Fruit fly (Drosophila melanogaster) whole organism, embryonic: ENCODE results near the gene CG11307.

Experiments
- ATbp ChIP-seq: fragments of 200-800 bp; sonication (Bioruptor generic); optimal IDR thresholded peaks from 2 replicates; lab custom pipeline; 2017; ENCODE audit warnings: missing biosample characterization, mild to moderate bottlenecking, missing genetic modification characterization, missing genetic modification reagents
- Adf1 ChIP-seq: fragments of 200-800 bp; sonication (Bioruptor generic); IDR thresholded peaks from 2 replicates; pipeline ENCODE4 v1.3.6; 2022; ENCODE audit warnings: missing biosample characterization, missing genetic modification characterization
- Atf-2 ChIP-seq: fragments of 200-800 bp; sonication (Bioruptor generic); optimal IDR thresholded peaks from 2 replicates; lab custom pipeline; 2016; ENCODE audit warnings: missing biosample characterization, missing genetic modification characterization
- BEAF-32 ChIP-seq: fragments of 200-800 bp; sonication (Bioruptor generic); optimal IDR thresholded peaks from 3 replicates; lab custom pipeline; 2017; ENCODE audit warnings: missing biosample characterization, missing genetic modification characterization, mild to moderate bottlenecking, moderate library complexity, missing genetic modification reagents
- CG10209 ChIP-seq: fragments of 200-800 bp; sonication (Bioruptor generic); optimal IDR thresholded peaks from 3 replicates; lab custom pipeline; 2017; ENCODE audit warnings: missing biosample characterization, mild to moderate bottlenecking, missing genetic modification characterization, missing genetic modification reagents
- CG10321 ChIP-seq: fragments of 200-800 bp; sonication (Bioruptor generic); IDR thresholded peaks from 2 replicates; pipeline ENCODE4 v1.3.6; 2022; ENCODE audit warnings: missing biosample characterization, missing genetic modification characterization
- CG10959 ChIP-seq: fragments of 200-800 bp; sonication (Bioruptor generic); IDR thresholded peaks from 2 replicates; pipeline ENCODE4 v1.3.6; 2022; ENCODE audit warnings: missing biosample characterization, missing genetic modification characterization
- CG12236 ChIP-seq: fragments of 200-800 bp; sonication (Bioruptor generic); optimal IDR thresholded peaks from 2 replicates; lab custom pipeline; 2016; ENCODE audit warnings: missing biosample characterization, missing genetic modification characterization
- CG12659 ChIP-seq: fragments of 200-800 bp; sonication (Bioruptor generic); optimal IDR thresholded peaks from 3 replicates; lab custom pipeline; 2017; ENCODE audit warnings: mild to moderate bottlenecking, missing biosample characterization, missing genetic modification reagents, missing genetic modification characterization
- CG13624 ChIP-seq: fragments of 200-800 bp; sonication (Bioruptor generic); optimal IDR thresholded peaks from 2 replicates; lab custom pipeline; 2016; ENCODE audit warnings: missing biosample characterization, missing genetic modification characterization
- CG14050 ChIP-seq: fragments of 200-800 bp; sonication (Bioruptor generic); IDR thresholded peaks from 3 replicates; pipeline ENCODE4 v1.3.6; 2022; ENCODE audit warnings: missing biosample characterization, missing genetic modification characterization
- CG17829 ChIP-seq: fragments of 200-800 bp; optimal IDR thresholded peaks from 2 replicates; lab custom pipeline; 2019; ENCODE audit warnings: missing biosample characterization, mild to moderate bottlenecking, missing genetic modification characterization, moderate library complexity
- CG18262 ChIP-seq: fragments of 200-800 bp; optimal IDR thresholded peaks from 3 replicates; lab custom pipeline; 2019; ENCODE audit warnings: missing biosample characterization, mild to moderate bottlenecking, missing genetic modification characterization, moderate library complexity
- CG2712 ChIP-seq: fragments of 200-800 bp; optimal IDR thresholded peaks from 3 replicates; lab custom pipeline; 2019; ENCODE audit warnings: missing biosample characterization, mild to moderate bottlenecking, missing genetic modification characterization, moderate library complexity
- CG31365 ChIP-seq: fragments of 200-800 bp; sonication (Bioruptor generic); optimal IDR thresholded peaks from 2 replicates; lab custom pipeline; 2018; ENCODE audit warnings: missing biosample characterization, mild to moderate bottlenecking, missing genetic modification characterization
- CG34224 ChIP-seq: fragments of 200-800 bp; sonication (Bioruptor generic); IDR thresholded peaks from 3 replicates; pipeline ENCODE4 v1.3.6; 2022; ENCODE audit warnings: missing biosample characterization, missing genetic modification characterization; ENCODE audit not compliant: partially characterized antibody
- CG4360 ChIP-seq: fragments of 200-800 bp; sonication (Bioruptor generic); IDR thresholded peaks from 2 replicates; pipeline ENCODE4 v1.3.6; 2022; ENCODE audit warnings: missing biosample characterization, missing genetic modification characterization
- CG4404 ChIP-seq: fragments of 200-800 bp; sonication (Bioruptor generic); IDR thresholded peaks from 2 replicates; pipeline ENCODE4 v1.3.6; 2022; ENCODE audit warnings: missing biosample characterization, missing genetic modification characterization
- CG4707 ChIP-seq: fragments of 200-800 bp; sonication (Bioruptor generic); optimal IDR thresholded peaks from 2 replicates; lab custom pipeline; 2018; ENCODE audit warnings: missing biosample characterization, mild to moderate bottlenecking, missing genetic modification characterization, moderate library complexity
- CG4854 ChIP-seq: fragments of 200-800 bp; sonication (Bioruptor generic); optimal IDR thresholded peaks from 2 replicates; lab custom pipeline; 2016; ENCODE audit warnings: missing biosample characterization, missing genetic modification characterization, inconsistent platforms
- CG6175 ChIP-seq: fragments of 200-800 bp; sonication (Bioruptor generic); IDR thresholded peaks from 3 replicates; pipeline ENCODE4 v1.3.6; 2022; ENCODE audit warnings: missing biosample characterization, missing genetic modification characterization
- CG7271 ChIP-seq: fragments of 200-800 bp; sonication (Bioruptor generic); optimal IDR thresholded peaks from 2 replicates; lab custom pipeline; 2018; ENCODE audit warnings: missing biosample characterization, mild to moderate bottlenecking, missing genetic modification characterization, moderate library complexity
- CG9932 ChIP-seq: fragments of 200-800 bp; sonication (Bioruptor generic); IDR thresholded peaks from 2 replicates; pipeline ENCODE4 v1.3.6; 2022; ENCODE audit warnings: missing biosample characterization, missing genetic modification characterization
- Dref ChIP-seq: fragments of 200-800 bp; sonication (Bioruptor generic); IDR thresholded peaks from 2 replicates; pipeline ENCODE4 v1.3.6; 2022; ENCODE audit warnings: missing biosample characterization, missing genetic modification characterization
- E2f2 ChIP-seq: fragments of 200-800 bp; sonication (Bioruptor generic); IDR thresholded peaks from 2 replicates; pipeline ENCODE4 v1.3.6; 2022; ENCODE audit warnings: missing biosample characterization, missing genetic modification characterization
- Eip74EF ChIP-seq, 2 experiments: fragments of 200-800 bp in 1 of 2; fragments of >200 bp in 1 of 2; sonication (Bioruptor generic) in 1 of 2; optimal IDR thresholded peaks; 2 replicates each; lab custom pipeline; 2017 to 2019; ENCODE audit warnings: missing biosample characterization in 2 of 2, missing genetic modification characterization in 2 of 2, mild to moderate bottlenecking in 1 of 2, moderate library complexity in 1 of 2
- Fer3 ChIP-seq: fragments of 200-800 bp; sonication (Bioruptor generic); optimal IDR thresholded peaks from 2 replicates; lab custom pipeline; 2018; ENCODE audit warnings: missing biosample characterization, mild to moderate bottlenecking, missing genetic modification characterization, moderate library complexity
- Hr3 ChIP-seq: fragments of 200-800 bp; sonication (Bioruptor generic); optimal IDR thresholded peaks from 3 replicates; lab custom pipeline; 2016; ENCODE audit warnings: missing biosample characterization, missing genetic modification characterization
- Hr51 ChIP-seq, 2 experiments: fragments of 200-800 bp; sonication (Bioruptor generic); optimal IDR thresholded peaks; 2 replicates in 1 of 2; 3 replicates in 1 of 2; lab custom pipeline; 2016 to 2018; ENCODE audit warnings: missing biosample characterization in 2 of 2, missing genetic modification characterization in 2 of 2, mild to moderate bottlenecking in 1 of 2, moderate library complexity in 1 of 2
- Jarid2 ChIP-seq: fragments of 200-800 bp; sonication (Bioruptor generic); optimal IDR thresholded peaks from 3 replicates; lab custom pipeline; 2017; ENCODE audit warnings: mild to moderate bottlenecking, missing biosample characterization, missing genetic modification reagents, missing genetic modification characterization
- Med ChIP-seq: fragments of 200-800 bp; sonication (Bioruptor generic); peaks from one replicate; lab custom pipeline; 2016; ENCODE audit warnings: missing biosample characterization, missing genetic modification characterization, mild to moderate bottlenecking, inconsistent platforms, moderate library complexity
- Mes4 ChIP-seq: fragments of 200-800 bp; sonication (Bioruptor generic); optimal IDR thresholded peaks from 2 replicates; lab custom pipeline; 2016; ENCODE audit warnings: missing biosample characterization, missing genetic modification characterization
- Nf-YC ChIP-seq: fragments of 200-800 bp; optimal IDR thresholded peaks from 3 replicates; lab custom pipeline; 2019; ENCODE audit warnings: missing biosample characterization, mild to moderate bottlenecking, missing genetic modification characterization, moderate library complexity
- Six4 ChIP-seq: fragments of 200-800 bp; sonication (Bioruptor generic); optimal IDR thresholded peaks from 2 replicates; lab custom pipeline; 2016; ENCODE audit warnings: missing biosample characterization, missing genetic modification characterization
- TFAM ChIP-seq: fragments of 200-800 bp; sonication (Bioruptor generic); optimal IDR thresholded peaks from 2 replicates; lab custom pipeline; 2017; ENCODE audit warnings: missing biosample characterization, missing genetic modification characterization, inconsistent platforms
- ac ChIP-seq: fragments of 200-800 bp; sonication (Bioruptor generic); optimal IDR thresholded peaks from 3 replicates; lab custom pipeline; 2017; ENCODE audit warnings: missing biosample characterization, mild to moderate bottlenecking, missing genetic modification characterization
- amos ChIP-seq: fragments of 200-800 bp; sonication (Bioruptor generic); IDR thresholded peaks from 2 replicates; pipeline ENCODE4 v1.3.6; 2022; ENCODE audit warnings: missing biosample characterization, missing genetic modification characterization; ENCODE audit not compliant: partially characterized antibody
- aop ChIP-seq: fragments of 200-800 bp; sonication (Bioruptor generic); IDR thresholded peaks from 2 replicates; pipeline ENCODE4 v1.3.6; 2022; ENCODE audit warnings: missing biosample characterization, missing genetic modification characterization
- caup ChIP-seq: fragments of 200-800 bp; sonication (Bioruptor generic); optimal IDR thresholded peaks from 3 replicates; lab custom pipeline; 2017; ENCODE audit warnings: missing biosample characterization, mild to moderate bottlenecking, missing genetic modification characterization, moderate library complexity; ENCODE audit not compliant: severe bottlenecking
- ci ChIP-seq: fragments of 200-800 bp; sonication (Bioruptor generic); IDR thresholded peaks from 3 replicates; pipeline ENCODE4 v1.3.6; 2022; ENCODE audit warnings: missing biosample characterization, missing genetic modification characterization
- crc ChIP-seq: fragments of 200-800 bp; sonication (Bioruptor generic); optimal IDR thresholded peaks from 2 replicates; lab custom pipeline; 2016; ENCODE audit warnings: missing biosample characterization, missing genetic modification characterization
- dati ChIP-seq: fragments of 200-800 bp; sonication (Bioruptor generic); IDR thresholded peaks from 2 replicates; pipeline ENCODE4 v1.3.6; 2022; ENCODE audit warnings: missing biosample characterization, missing genetic modification characterization
- dmrt99B ChIP-seq: fragments of 200-800 bp; sonication (Bioruptor generic); optimal IDR thresholded peaks from 2 replicates; lab custom pipeline; 2018; ENCODE audit warnings: missing biosample characterization, mild to moderate bottlenecking, missing genetic modification characterization, moderate library complexity
- fd64A ChIP-seq: fragments of 200-800 bp; sonication (Bioruptor generic); optimal IDR thresholded peaks from 3 replicates; lab custom pipeline; 2018; ENCODE audit warnings: missing biosample characterization, mild to moderate bottlenecking, missing genetic modification characterization
- gfzf ChIP-seq: fragments of 200-800 bp; sonication (Bioruptor generic); optimal IDR thresholded peaks from 2 replicates; lab custom pipeline; 2016; ENCODE audit warnings: missing biosample characterization, mild to moderate bottlenecking, missing genetic modification characterization, moderate library complexity
- hth ChIP-seq: fragments of >200 bp; optimal IDR thresholded peaks from 2 replicates; lab custom pipeline; 2017; ENCODE audit warnings: inconsistent platforms
- nerfin-1 ChIP-seq: fragments of 200-800 bp; sonication (Bioruptor generic); optimal IDR thresholded peaks from 3 replicates; lab custom pipeline; 2019; ENCODE audit warnings: missing biosample characterization, mild to moderate bottlenecking, missing genetic modification characterization, moderate library complexity
- pros ChIP-seq: fragments of 200-800 bp; sonication (Bioruptor generic); optimal IDR thresholded peaks from 3 replicates; lab custom pipeline; 2019; ENCODE audit warnings: missing biosample characterization, mild to moderate bottlenecking, missing genetic modification characterization, moderate library complexity
- schlank ChIP-seq: fragments of 200-800 bp; sonication (Bioruptor generic); optimal IDR thresholded peaks from 2 replicates; lab custom pipeline; 2018; ENCODE audit warnings: missing biosample characterization, mild to moderate bottlenecking, missing genetic modification characterization
- seq ChIP-seq: fragments of 200-800 bp; sonication (Bioruptor generic); IDR thresholded peaks from 2 replicates; pipeline ENCODE4 v1.3.6; 2022; ENCODE audit warnings: missing biosample characterization, missing genetic modification characterization
- twi ChIP-seq: fragments of 200-800 bp; optimal IDR thresholded peaks from 2 replicates; lab custom pipeline; 2019; ENCODE audit warnings: missing biosample characterization, mild to moderate bottlenecking, missing genetic modification characterization, moderate library complexity
- zf30C ChIP-seq: fragments of 200-800 bp; sonication (Bioruptor generic); optimal IDR thresholded peaks from 3 replicates; lab custom pipeline; 2018; ENCODE audit warnings: missing biosample characterization, mild to moderate bottlenecking, missing genetic modification characterization

CG11307 gene

dm6 chr3L:21604265-21604664, 13.2 kb upstream of the CG11307 start (continued):
- peak; percentile 40 for TF ChIP-seq CG31365 (tag; lab: Kevin White, UChicago)
- peak; percentile 51 for TF ChIP-seq CG17829 (tag; lab: Kevin White, UChicago)
- peak; percentile 30; the same call in 1 of the 2 replicates for TF ChIP-seq Adf1 (GFP tag; lab: Robert Waterston, UW)
- TF ChIP-seq E2f2 (GFP tag; lab: Robert Waterston, UW): peak; percentile 72
- peak; percentile 16 for TF ChIP-seq CG10209
- TF ChIP-seq ci (GFP tag; lab: Robert Waterston, UW): peak; percentile 83
- no peak for TF ChIP-seq Dref (GFP tag; lab: Robert Waterston, UW)
- TF ChIP-seq caup (GFP tag; lab: Kevin White, UChicago): peak; percentile 47
- peak; percentile 95 for TF ChIP-seq Med
- TF ChIP-seq CG13624 (GFP tag; lab: Kevin White, UChicago): peak; percentile 57
- no peak for TF ChIP-seq dati
- TF ChIP-seq Fer3 (tag; lab: Kevin White, UChicago): no peak
- no peak for TF ChIP-seq CG7271 (tag; lab: Kevin White, UChicago)
- TF ChIP-seq gfzf (GFP tag; lab: Kevin White, UChicago): peak; percentile 1
- TF ChIP-seq crc: peak; percentile 19
- TF ChIP-seq fd64A: no peak
- peak; percentile 81 for TF ChIP-seq Hr3
- peak; percentile 76 for TF ChIP-seq amos (GFP tag; lab: Robert Waterston, UW)
- TF ChIP-seq Eip74EF (GFP tag; optimal IDR thresholded peaks at IDR 0.05; lab: Kevin White, UChicago): no peak
- no peak for TF ChIP-seq BEAF-32 (GFP tag; lab: Kevin White, UChicago)
- TF ChIP-seq seq: no peak
- TF ChIP-seq CG14050: no peak
- TF ChIP-seq CG4404 (GFP tag; lab: Robert Waterston, UW): no peak
- no peak for TF ChIP-seq CG18262 (tag; lab: Kevin White, UChicago)
- no peak for TF ChIP-seq hth
- TF ChIP-seq ac (GFP tag; lab: Kevin White, UChicago): no peak
- TF ChIP-seq dmrt99B (tag; lab: Kevin White, UChicago): no peak
- peak; percentile 44; the same call in 1 of the 2 replicates for TF ChIP-seq aop (GFP tag; lab: Robert Waterston, UW)
- TF ChIP-seq twi (tag; lab: Kevin White, UChicago): no peak
- peak; percentile 6 for TF ChIP-seq zf30C
- peak; percentile 26 for TF ChIP-seq Six4

- TF ChIP-seq CG12236 (GFP tag; lab: Kevin White, UChicago): no peak
- no peak for TF ChIP-seq Atf-2
- no peak for TF ChIP-seq Mes4 (GFP tag; lab: Kevin White, UChicago)
- no peak for TF ChIP-seq CG4360 (GFP tag; lab: Robert Waterston, UW)
- no peak for TF ChIP-seq TFAM
- no peak for TF ChIP-seq fd64A
- no peak for TF ChIP-seq CG9932 (GFP tag; lab: Robert Waterston, UW)
- no peak for TF ChIP-seq CG4707
- TF ChIP-seq CG6175 (GFP tag; lab: Robert Waterston, UW): 0 out of 3 replicates have a peak, but pooled peaks have one; percentile 27
- TF ChIP-seq Nf-YC (tag; lab: Kevin White, UChicago): peak; percentile 91
- TF ChIP-seq nerfin-1 (tag; lab: Kevin White, UChicago): peak; percentile 18
- no peak for TF ChIP-seq Hr51 (GFP tag; optimal IDR thresholded peaks at IDR 0.05; lab: Kevin White, UChicago)
- TF ChIP-seq CG34224 (GFP tag; lab: Robert Waterston, UW): no peak
- TF ChIP-seq CG12659 (GFP tag; lab: Kevin White, UChicago): no peak
- TF ChIP-seq pros (GFP tag; lab: Kevin White, UChicago): peak; percentile 60
- TF ChIP-seq CG10959 (GFP tag; lab: Robert Waterston, UW): no peak
- no peak for TF ChIP-seq CG2712 (tag; lab: Kevin White, UChicago)
- no peak for TF ChIP-seq schlank (tag; lab: Kevin White, UChicago)
- no peak for TF ChIP-seq CG10321 (GFP tag; lab: Robert Waterston, UW)
- TF ChIP-seq ATbp (GFP tag; lab: Kevin White, UChicago): no peak
- no peak for TF ChIP-seq Jarid2
- TF ChIP-seq CG4854: no peak
Measured at dm6 chr3L:21610535-21610934, 6.9 kb upstream of the CG11307 start.
